Worm (Caenorhabditis elegans) whole organism, L4 larva: ENCODE data around the gene M01H9.3.
A peak's percentile ranks its signal among the peaks of the same experiment; 100 is the strongest.

Source experiments
- D1046.2 ChIP-seq: fragments of 200-800 bp; sonication (Bioruptor generic); IDR thresholded peaks from 2 replicates; pipeline ENCODE4 v1.3.6; 2022; ENCODE audit warnings: missing genetic modification characterization, missing compliant biosample characterization
- F49E8.2 ChIP-seq: sonication (generic microtip); optimal IDR thresholded peaks from 2 replicates; lab custom pipeline; 2016; ENCODE audit warnings: missing compliant biosample characterization, mild to moderate bottlenecking, missing genetic modification characterization, borderline replicate concordance
- T20F7.1 ChIP-seq: fragments of 200-800 bp; sonication (Bioruptor generic); optimal IDR thresholded peaks from 2 replicates; lab custom pipeline; 2018; ENCODE audit warnings: mild to moderate bottlenecking, missing genetic modification characterization, missing compliant biosample characterization
- T26A8.4 ChIP-seq: fragments of 200-800 bp; sonication (Bioruptor generic); IDR thresholded peaks from 2 replicates; pipeline ENCODE4 v1.3.6; 2022; ENCODE audit warnings: missing genetic modification characterization, missing compliant biosample characterization
- Y75B8A.6 ChIP-seq: fragments of 200-800 bp; sonication (Bioruptor generic); IDR thresholded peaks from 2 replicates; pipeline ENCODE4 v1.3.6; 2022; ENCODE audit warnings: missing genetic modification reagents, missing genetic modification characterization, missing compliant biosample characterization
- aha-1 ChIP-seq: fragments of 150-350 bp; peaks from one replicate; lab custom pipeline; 2014; ENCODE audit warnings: missing biosample characterization, missing genetic modification characterization
- aly-2 ChIP-seq: sonication (generic microtip); optimal IDR thresholded peaks from 2 replicates; lab custom pipeline; 2018; ENCODE audit warnings: missing biosample characterization, missing genetic modification characterization
- ama-1 ChIP-seq: fragments of 150-350 bp; optimal IDR thresholded peaks from 2 replicates; lab custom pipeline; 2014; ENCODE audit warnings: inconsistent platforms, mixed read lengths
- arid-1 ChIP-seq: fragments of 200-800 bp; sonication (Bioruptor generic); conservative IDR thresholded peaks from 2 replicates; pipeline ENCODE4 v1.3.6; 2022; ENCODE audit warnings: missing genetic modification reagents, missing genetic modification characterization, missing compliant biosample characterization
- ceh-32 ChIP-seq: sonication (generic microtip); optimal IDR thresholded peaks from 2 replicates; lab custom pipeline; 2016; ENCODE audit warnings: mild to moderate bottlenecking, missing genetic modification characterization, missing compliant biosample characterization; ENCODE audit not compliant: poor library complexity
- ceh-44 ChIP-seq: fragments of 200-800 bp; sonication (Bioruptor generic); IDR thresholded peaks from 2 replicates; pipeline ENCODE4 v1.3.6; 2022; ENCODE audit warnings: missing genetic modification reagents, missing genetic modification characterization, missing compliant biosample characterization
- ceh-62 ChIP-seq: sonication (generic microtip); optimal IDR thresholded peaks from 2 replicates; lab custom pipeline; 2017; ENCODE audit warnings: missing biosample characterization, missing genetic modification characterization
- daf-12 ChIP-seq: fragments of 150-350 bp; optimal IDR thresholded peaks from 2 replicates; lab custom pipeline; 2014; ENCODE audit warnings: missing biosample characterization, missing genetic modification reagents, missing genetic modification characterization
- daf-16 ChIP-seq, 3 experiments: sonication (generic microtip); optimal IDR thresholded peaks; 2 replicates each; lab custom pipeline; 2016 to 2017; ENCODE audit warnings: missing genetic modification characterization in 3 of 3, missing genetic modification reagents in 3 of 3, mild to moderate bottlenecking in 2 of 3, missing compliant biosample characterization in 2 of 3, missing biosample characterization in 1 of 3, moderate library complexity in 1 of 3
- daf-19 ChIP-seq: fragments of 200-800 bp; sonication (Bioruptor generic); conservative IDR thresholded peaks from 2 replicates; pipeline ENCODE4 v1.3.6; 2022; ENCODE audit warnings: missing genetic modification characterization, missing compliant biosample characterization
- dmd-6 ChIP-seq: fragments of 200-800 bp; sonication (Bioruptor generic); IDR thresholded peaks from 2 replicates; pipeline ENCODE4 v1.3.6; 2022; ENCODE audit warnings: missing genetic modification reagents, missing genetic modification characterization, missing compliant biosample characterization
- dmd-9 ChIP-seq: fragments of 200-800 bp; sonication (Bioruptor generic); IDR thresholded peaks from 2 replicates; pipeline ENCODE4 v1.3.6; 2022; ENCODE audit warnings: missing genetic modification reagents, missing genetic modification characterization, missing compliant biosample characterization
- egl-27 ChIP-seq: sonication (generic microtip); optimal IDR thresholded peaks from 3 replicates; lab custom pipeline; 2017; ENCODE audit warnings: missing biosample characterization, missing genetic modification reagents, missing genetic modification characterization
- egl-43 ChIP-seq: fragments of 200-800 bp; sonication (Bioruptor generic); IDR thresholded peaks from 2 replicates; pipeline ENCODE4 v1.3.6; 2022; ENCODE audit warnings: missing genetic modification reagents, missing genetic modification characterization, missing compliant biosample characterization
- fkh-10 ChIP-seq: fragments of 150-350 bp; optimal IDR thresholded peaks from 2 replicates; lab custom pipeline; 2014; ENCODE audit warnings: missing biosample characterization, missing genetic modification reagents, missing genetic modification characterization
- gei-8 ChIP-seq: fragments of 200-800 bp; sonication (Bioruptor generic); optimal IDR thresholded peaks from 2 replicates; lab custom pipeline; 2018; ENCODE audit warnings: mild to moderate bottlenecking, missing genetic modification characterization, missing compliant biosample characterization
- hif-1 ChIP-seq, 2 experiments: sonication (generic microtip); optimal IDR thresholded peaks; 2 replicates each; lab custom pipeline; 2016 to 2017; ENCODE audit warnings: missing compliant biosample characterization in 2 of 2, missing genetic modification characterization in 2 of 2, missing genetic modification reagents in 2 of 2, missing genotype in 2 of 2, mild to moderate bottlenecking in 1 of 2
- hlh-11 ChIP-seq: fragments of 200-800 bp; sonication (Bioruptor generic); optimal IDR thresholded peaks from 2 replicates; lab custom pipeline; 2018; ENCODE audit warnings: mild to moderate bottlenecking, missing genetic modification characterization, missing compliant biosample characterization
- hmg-1.1 ChIP-seq: fragments of 200-800 bp; sonication (Bioruptor generic); IDR thresholded peaks from 2 replicates; pipeline ENCODE4 v1.3.6; 2022; ENCODE audit warnings: missing genetic modification reagents, missing genetic modification characterization, missing compliant biosample characterization
- lin-13 ChIP-seq: fragments of 150-350 bp; optimal IDR thresholded peaks from 2 replicates; lab custom pipeline; 2014; ENCODE audit warnings: missing biosample characterization, missing genetic modification reagents, missing genetic modification characterization
- lin-29 ChIP-seq: fragments of 200-800 bp; sonication (Bioruptor generic); IDR thresholded peaks from 2 replicates; pipeline ENCODE4 v1.3.6; 2022; ENCODE audit warnings: missing genetic modification reagents, missing genetic modification characterization, missing compliant biosample characterization
- lin-38 ChIP-seq: fragments of 200-800 bp; sonication (Bioruptor generic); IDR thresholded peaks from 2 replicates; pipeline ENCODE4 v1.3.6; 2022; ENCODE audit warnings: missing genetic modification reagents, missing genetic modification characterization, missing compliant biosample characterization
- madf-5 ChIP-seq, 2 experiments: fragments of 200-800 bp; sonication (Bioruptor generic); IDR thresholded peaks; 2 replicates each; pipeline ENCODE4 v1.3.6; 2022; ENCODE audit warnings: missing compliant biosample characterization in 2 of 2, missing genetic modification characterization in 2 of 2
- madf-9 ChIP-seq: fragments of 200-800 bp; sonication (Bioruptor generic); conservative IDR thresholded peaks from 2 replicates; pipeline ENCODE4 v1.3.6; 2022; ENCODE audit warnings: missing genetic modification reagents, missing genetic modification characterization, missing compliant biosample characterization
- mxl-2 ChIP-seq: fragments of 200-800 bp; sonication (Bioruptor generic); conservative IDR thresholded peaks from 2 replicates; pipeline ENCODE4 v1.3.6; 2022; ENCODE audit warnings: missing genetic modification reagents, missing genetic modification characterization, missing compliant biosample characterization
- mxl-3 ChIP-seq: fragments of 200-800 bp; sonication (Bioruptor generic); optimal IDR thresholded peaks from 2 replicates; lab custom pipeline; 2018; ENCODE audit warnings: mild to moderate bottlenecking, missing genetic modification characterization, missing compliant biosample characterization
- nhr-11 ChIP-seq: fragments of 150-350 bp; optimal IDR thresholded peaks from 2 replicates; lab custom pipeline; 2014; ENCODE audit warnings: missing biosample characterization, missing genetic modification characterization
- nhr-111 ChIP-seq: fragments of 200-800 bp; sonication (Bioruptor generic); optimal IDR thresholded peaks from 2 replicates; lab custom pipeline; 2018; ENCODE audit warnings: mild to moderate bottlenecking, missing genetic modification characterization, missing compliant biosample characterization
- nhr-237 ChIP-seq: sonication (generic microtip); optimal IDR thresholded peaks from 2 replicates; lab custom pipeline; 2017; ENCODE audit warnings: missing biosample characterization, missing genetic modification characterization
- nhr-41 ChIP-seq: fragments of 200-800 bp; sonication (Bioruptor generic); IDR thresholded peaks from 2 replicates; pipeline ENCODE4 v1.3.6; 2022; ENCODE audit warnings: missing genetic modification reagents, missing genetic modification characterization, missing compliant biosample characterization
- nhr-6 ChIP-seq: fragments of 150-350 bp; optimal IDR thresholded peaks from 2 replicates; lab custom pipeline; 2014; ENCODE audit warnings: missing biosample characterization, missing genetic modification characterization
- nhr-76 ChIP-seq: fragments of 150-350 bp; optimal IDR thresholded peaks from 2 replicates; lab custom pipeline; 2014; ENCODE audit warnings: missing biosample characterization, missing genetic modification characterization
- pha-4 ChIP-seq, 2 experiments: fragments of 150-350 bp in 1 of 2; fragments of 200-800 bp in 1 of 2; sonication (Bioruptor generic) in 1 of 2; IDR thresholded peaks in 1 of 2; optimal IDR thresholded peaks in 1 of 2; 2 replicates each; pipeline versions ENCODE4 v1.3.6 to Lab custom; 2014 to 2022; ENCODE audit warnings: missing genetic modification characterization in 2 of 2, missing genetic modification reagents in 2 of 2, missing biosample characterization in 1 of 2, missing compliant biosample characterization in 1 of 2
- php-3 ChIP-seq: fragments of 200-800 bp; sonication (Bioruptor generic); IDR thresholded peaks from 2 replicates; pipeline ENCODE4 v1.3.6; 2022; ENCODE audit warnings: missing genetic modification reagents, missing genetic modification characterization, missing compliant biosample characterization
- saeg-2 ChIP-seq: fragments of 200-800 bp; sonication (Bioruptor generic); IDR thresholded peaks from 2 replicates; pipeline ENCODE4 v1.3.6; 2022; ENCODE audit warnings: missing genetic modification reagents, missing genetic modification characterization, missing compliant biosample characterization
- sdz-12 ChIP-seq: fragments of 200-800 bp; sonication (Bioruptor generic); optimal IDR thresholded peaks from 2 replicates; lab custom pipeline; 2018; ENCODE audit warnings: mild to moderate bottlenecking, missing genetic modification characterization, missing compliant biosample characterization
- spr-1 ChIP-seq: sonication (generic microtip); optimal IDR thresholded peaks from 2 replicates; lab custom pipeline; 2016; ENCODE audit warnings: mild to moderate bottlenecking, missing genetic modification characterization, missing compliant biosample characterization
- spr-3 ChIP-seq: fragments of 200-800 bp; sonication (Bioruptor generic); optimal IDR thresholded peaks from 2 replicates; lab custom pipeline; 2018; ENCODE audit warnings: mild to moderate bottlenecking, missing genetic modification characterization, missing compliant biosample characterization
- zfp-2 ChIP-seq: sonication (generic microtip); optimal IDR thresholded peaks from 2 replicates; lab custom pipeline; 2016; ENCODE audit warnings: mild to moderate bottlenecking, missing genetic modification characterization, missing compliant biosample characterization
- zip-11 ChIP-seq: fragments of 200-800 bp; sonication (Bioruptor generic); IDR thresholded peaks from 2 replicates; pipeline ENCODE4 v1.3.6; 2022; ENCODE audit warnings: missing genetic modification characterization, missing compliant biosample characterization

Gene M01H9.3

ce11 chrIV:4469770-4470709, 6.8 kb downstream of the M01H9.3 start (continued):
- peak; percentile 42 for TF ChIP-seq spr-3 (GFP tag; lab: Kevin White, UChicago)
- TF ChIP-seq hif-1 (tag; optimal IDR thresholded peaks at IDR 0.05; lab: Kevin White, UChicago) = peak; percentile 1 to 71
- no peak for TF ChIP-seq lin-13 (GFP tag; lab: Kevin White, UChicago)
- no peak for TF ChIP-seq dmd-9 (GFP tag; lab: Robert Waterston, UW)
- TF ChIP-seq nhr-6 = peak; percentile 40
- no peak; the same call in none of the 2 replicates for TF ChIP-seq lin-38
- TF ChIP-seq T20F7.1 = no peak
- TF ChIP-seq sdz-12 (GFP tag; lab: Kevin White, UChicago) = no peak
- no peak for TF ChIP-seq ceh-44 (GFP tag; lab: Robert Waterston, UW)
- TF ChIP-seq saeg-2 = no peak
- peak; percentile 83 for TF ChIP-seq fkh-10
- TF ChIP-seq daf-12 (tag; lab: Kevin White, UChicago) = no peak
- no peak for TF ChIP-seq ceh-32
- TF ChIP-seq mxl-2 = peak; percentile 78
- TF ChIP-seq madf-9 (GFP tag; lab: Robert Waterston, UW) = 0 out of 2 replicates have a peak, but pooled peaks have one; percentile 19
- peak; percentile 82 for TF ChIP-seq dmd-6 (GFP tag; lab: Robert Waterston, UW)
- TF ChIP-seq gei-8 (GFP tag; lab: Kevin White, UChicago) = no peak
- 0 out of 2 replicates have a peak, but pooled peaks have one; percentile 4 for TF ChIP-seq arid-1 (GFP tag; lab: Robert Waterston, UW)
- TF ChIP-seq php-3 = peak; percentile 45
- no peak for TF ChIP-seq aly-2 (tag; lab: Kevin White, UChicago)
- peak; percentile 60 for TF ChIP-seq hmg-1.1
- TF ChIP-seq nhr-76 = no peak
- TF ChIP-seq ama-1 (lab: Kevin White, UChicago) = no peak
- TF ChIP-seq egl-43 (GFP tag; lab: Robert Waterston, UW) = no peak
- no peak; the same call in 1 of the 2 replicates for TF ChIP-seq daf-19 (GFP tag; lab: Robert Waterston, UW)
- TF ChIP-seq egl-27 (tag; lab: Kevin White, UChicago) = no peak
- peak; percentile 58; the same call in 1 of the 2 replicates for TF ChIP-seq T26A8.4 (GFP tag; lab: Robert Waterston, UW)
- TF ChIP-seq lin-29 (GFP tag; lab: Robert Waterston, UW) = 0 out of 2 replicates have a peak, but pooled peaks have one; percentile 12
- TF ChIP-seq zfp-2 (tag; lab: Kevin White, UChicago) = no peak
- no peak for TF ChIP-seq ceh-62
- TF ChIP-seq zip-11 (GFP tag; lab: Robert Waterston, UW) = no peak
- TF ChIP-seq mxl-3 (GFP tag; lab: Kevin White, UChicago) = peak; percentile 80
- no peak for TF ChIP-seq D1046.2 (GFP tag; lab: Robert Waterston, UW)
- TF ChIP-seq nhr-41 = no peak
- peak in 1 of 2 experiments; percentile 38 for TF ChIP-seq daf-16 (GFP tag; optimal IDR thresholded peaks at IDR 0.05; lab: Kevin White, UChicago)
- peak; percentile 98 for TF ChIP-seq daf-16 (tag; optimal IDR thresholded peaks at IDR 0.05; lab: Kevin White, UChicago)
- peak; percentile 70 for TF ChIP-seq nhr-11 (tag; lab: Kevin White, UChicago)
- TF ChIP-seq pha-4 (GFP tag; IDR thresholded peaks at IDR 0.05; lab: Robert Waterston, UW) = peak; percentile 56
- peak; percentile 12 for TF ChIP-seq pha-4 (tag; optimal IDR thresholded peaks at IDR 0.05; lab: Kevin White, UChicago)
- TF ChIP-seq, all 104 proteins: peak for 41

- TF ChIP-seq egl-43 (GFP tag; lab: Robert Waterston, UW) = no peak
- TF ChIP-seq hlh-11 (tag; lab: Kevin White, UChicago) = no peak
- TF ChIP-seq mxl-2 = no peak
- no peak for TF ChIP-seq nhr-111 (GFP tag; lab: Kevin White, UChicago)
- TF ChIP-seq lin-29 (GFP tag; lab: Robert Waterston, UW) = no peak
- no peak for TF ChIP-seq hif-1 (tag; optimal IDR thresholded peaks at IDR 0.05; lab: Kevin White, UChicago)
- 0 out of 2 replicates have a peak, but pooled peaks have one; percentile 35 for TF ChIP-seq Y75B8A.6 (GFP tag; lab: Robert Waterston, UW)
- TF ChIP-seq ceh-32 = no peak
- no peak for TF ChIP-seq F49E8.2
- TF ChIP-seq ama-1 (lab: Kevin White, UChicago) = peak; percentile 41
- TF ChIP-seq daf-16 (GFP tag; optimal IDR thresholded peaks at IDR 0.05; lab: Kevin White, UChicago) = no peak
- no peak for TF ChIP-seq daf-16 (tag; optimal IDR thresholded peaks at IDR 0.05; lab: Kevin White, UChicago)
- TF ChIP-seq spr-1 (tag; lab: Kevin White, UChicago) = no peak
- TF ChIP-seq dmd-9 (GFP tag; lab: Robert Waterston, UW) = no peak
- no peak for TF ChIP-seq lin-13 (GFP tag; lab: Kevin White, UChicago)
- TF ChIP-seq nhr-237 (tag; lab: Kevin White, UChicago) = no peak
- TF ChIP-seq spr-3 (GFP tag; lab: Kevin White, UChicago) = no peak
- no peak for TF ChIP-seq madf-5 (GFP tag; IDR thresholded peaks at IDR 0.05; lab: Robert Waterston, UW)
- TF ChIP-seq aha-1 (tag; lab: Kevin White, UChicago) = peak; percentile 73
Measured at ce11 chrIV:4469055-4469454, 7.8 kb downstream of the M01H9.3 start.
